Worm (Caenorhabditis elegans) whole organism, dauer: ENCODE measurements around the gene abu-8.

Experiments
- unc-62 ChIP-seq: sonication (generic microtip); optimal IDR thresholded peaks from 2 replicates; lab custom pipeline; 2017; ENCODE audit warnings: missing biosample characterization, missing genetic modification reagents, missing genetic modification characterization

abu-8 gene

DNA sequence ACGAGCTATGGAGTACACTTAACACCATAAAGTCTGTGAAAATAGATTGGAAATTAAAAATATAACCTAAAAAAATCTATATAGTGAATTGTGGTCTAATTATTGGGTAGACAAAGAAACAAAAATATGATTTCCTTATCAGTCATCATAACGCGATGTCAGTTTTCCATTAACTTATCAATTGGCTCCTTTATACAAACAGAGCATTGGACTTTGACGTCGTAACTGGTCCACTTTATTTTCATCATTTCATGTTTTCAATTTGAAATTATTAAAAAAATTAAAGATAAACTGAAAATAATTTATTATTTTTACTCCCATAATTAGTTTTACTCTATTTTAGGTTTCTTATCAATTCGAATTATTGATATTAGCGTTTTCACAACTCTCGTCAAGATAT lies 16.4 kb downstream of the abu-8 start:
- TF ChIP-seq unc-62 (GFP tag; lab: Kevin White, UChicago) = no peak

DNA sequence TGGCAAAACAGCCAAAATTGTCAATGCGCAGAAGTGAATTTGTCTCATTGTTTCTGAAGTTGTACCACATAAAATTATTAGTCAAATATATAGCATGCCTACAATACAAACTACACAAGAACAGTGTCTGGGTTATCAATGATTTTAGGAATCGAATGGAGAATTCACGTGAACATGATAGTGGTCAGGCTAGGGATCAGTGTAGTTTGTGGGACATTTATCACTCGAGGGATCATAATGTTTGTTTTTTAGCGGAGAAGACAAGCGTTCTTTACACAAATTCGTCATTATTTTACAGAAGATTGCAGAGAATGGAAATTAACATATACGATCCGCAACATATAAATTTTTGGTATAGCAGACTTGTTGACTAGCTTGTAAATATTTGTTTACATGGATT lies 17.2 kb downstream of the abu-8 start, which contains the start of gene ugt-51:
TSS of gene ugt-51 (minus strand) at position 101 of the 400 bp plus-strand sequence.
- TF ChIP-seq unc-62 (GFP tag; lab: Kevin White, UChicago) = no peak

DNA sequence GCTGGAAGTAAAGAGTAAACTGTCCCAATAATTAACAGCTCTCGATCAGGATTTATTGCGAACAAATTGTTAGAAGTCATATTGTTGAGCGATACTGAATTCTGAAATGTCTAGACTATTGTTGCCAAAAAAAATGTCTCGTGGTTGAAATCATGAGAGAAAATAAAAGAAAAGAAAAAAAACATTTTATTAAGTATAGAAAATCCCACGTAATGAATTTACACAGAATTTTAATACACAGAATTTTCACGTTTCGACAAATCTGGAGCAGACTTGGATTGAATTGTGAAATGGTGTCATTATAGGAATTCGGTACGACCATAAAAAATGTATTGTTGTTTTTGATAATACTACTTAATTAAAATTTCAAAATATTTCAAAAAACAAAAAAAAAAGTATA lies 21.6 kb downstream of the abu-8 start, which contains the start of gene srt-65:
TSS of gene srt-65 (minus strand) at position 101 of the 400 bp plus-strand sequence.
- TF ChIP-seq unc-62 (GFP tag; lab: Kevin White, UChicago) = no peak

DNA sequence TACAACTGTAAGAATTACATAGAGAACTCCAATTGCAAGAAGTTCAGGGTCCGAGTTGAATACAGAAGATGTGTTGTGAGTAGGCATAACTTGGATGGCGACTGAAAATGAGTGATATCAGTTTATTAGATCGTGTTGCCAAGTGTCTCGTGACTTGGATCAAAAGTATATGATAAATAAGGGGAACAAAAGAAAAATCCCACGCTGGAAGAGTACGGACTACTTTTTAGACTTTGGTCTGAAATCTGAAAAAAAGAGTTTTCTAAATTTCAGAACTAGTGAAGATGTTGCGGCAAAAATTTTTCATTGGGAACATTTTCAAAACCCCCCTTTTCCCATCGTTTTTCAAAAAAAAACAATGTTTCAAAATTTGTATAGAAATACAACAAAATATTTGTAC lies 24.8 kb downstream of the abu-8 start, which contains the start of gene srt-64:
TSS of gene srt-64 (minus strand) at position 101 of the 400 bp plus-strand sequence.
- TF ChIP-seq unc-62 (GFP tag; lab: Kevin White, UChicago) = no peak

DNA sequence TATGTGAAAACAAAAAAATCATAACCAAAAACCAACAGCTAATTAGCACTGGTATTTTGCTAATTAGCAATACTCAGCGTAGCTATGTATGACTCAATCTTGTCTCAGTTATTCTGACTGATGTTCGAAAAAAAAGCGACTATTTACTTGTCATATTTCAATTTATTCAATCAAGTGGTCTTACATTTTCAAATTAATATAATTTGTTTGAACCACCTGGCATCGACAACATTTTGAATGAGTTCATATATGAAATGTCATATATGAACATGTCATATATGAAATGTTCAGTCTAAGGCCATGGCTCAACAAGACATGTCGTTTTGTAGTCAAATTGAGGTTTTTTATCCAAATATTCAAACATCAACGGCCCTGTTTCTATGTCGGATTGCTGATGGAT lies 29.0 kb downstream of the abu-8 start, which contains the start of gene srw-140:
TSS of gene srw-140 (plus strand) at position 301 of the 400 bp plus-strand sequence.
- no peak for TF ChIP-seq unc-62 (GFP tag; lab: Kevin White, UChicago)

DNA sequence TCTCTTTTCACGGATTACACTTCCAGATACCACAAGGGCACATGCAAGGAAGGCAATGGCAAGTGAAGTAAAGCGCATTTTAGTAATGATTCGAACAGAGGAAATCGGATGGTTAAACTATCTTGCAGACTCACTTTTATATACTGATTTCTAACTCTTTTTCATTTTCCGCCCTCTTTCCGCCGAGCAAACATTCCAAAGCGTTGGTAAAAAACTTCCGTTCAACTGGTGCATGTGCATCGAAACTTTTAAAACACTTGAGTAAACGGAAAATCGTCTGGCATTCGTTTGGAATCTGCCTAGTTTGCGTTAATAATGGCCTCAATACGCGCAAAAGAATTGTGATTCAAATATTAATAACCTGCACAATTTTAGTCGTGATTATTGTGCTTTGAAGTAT lies 29.7 kb downstream of the abu-8 start, which contains the start of gene abu-7:
TSS of gene abu-7 (minus strand) at position 101 of the 400 bp plus-strand sequence.
- no peak for TF ChIP-seq unc-62 (GFP tag; lab: Kevin White, UChicago)

DNA sequence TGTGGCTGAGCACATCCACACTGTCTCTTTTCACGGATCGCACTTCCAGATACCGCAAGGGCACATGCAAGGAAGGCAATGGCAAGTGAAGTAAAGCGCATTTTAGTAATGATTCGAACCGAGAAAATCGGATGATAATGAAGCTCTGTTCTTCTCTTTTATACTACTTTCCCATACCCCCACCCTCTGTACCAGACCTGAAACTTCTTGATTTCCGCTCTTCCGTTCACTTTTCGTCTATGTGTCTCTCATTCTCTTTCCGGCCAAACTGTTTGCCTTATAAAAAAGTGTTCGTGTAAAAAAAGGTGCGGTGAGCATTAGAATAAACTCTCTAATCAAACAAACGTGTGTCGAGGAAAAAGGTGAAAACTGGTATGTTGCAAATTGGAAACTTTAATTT lies 32.6 kb downstream of the abu-8 start, which contains the start of gene abu-6:
TSS of gene abu-6 (minus strand) at position 101 of the 400 bp plus-strand sequence.
- no peak for TF ChIP-seq unc-62 (GFP tag; lab: Kevin White, UChicago)

DNA sequence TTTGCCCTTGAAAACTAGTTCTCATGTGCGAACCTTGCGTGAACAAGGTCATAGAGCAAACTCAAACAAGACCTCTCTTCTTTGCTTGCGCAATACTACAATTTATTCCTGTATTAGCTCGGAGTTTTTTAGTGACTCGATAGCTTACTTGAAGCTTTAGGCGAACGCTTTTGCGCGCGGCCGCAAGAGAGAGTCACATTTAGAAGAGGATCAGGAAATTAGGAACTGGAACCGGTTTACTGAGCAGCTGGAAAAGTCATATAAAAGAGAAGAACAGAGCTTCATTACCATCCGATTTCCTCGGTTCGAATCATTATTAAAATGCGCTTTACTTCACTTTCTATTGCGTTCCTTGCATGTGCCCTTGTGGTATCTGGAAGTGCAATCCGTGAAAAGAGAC lies 36.1 kb downstream of the abu-8 start, which contains the start of gene abu-15:
TSS of gene abu-15 (plus strand) at position 301 of the 400 bp plus-strand sequence.
- no peak for TF ChIP-seq unc-62 (GFP tag; lab: Kevin White, UChicago)

DNA sequence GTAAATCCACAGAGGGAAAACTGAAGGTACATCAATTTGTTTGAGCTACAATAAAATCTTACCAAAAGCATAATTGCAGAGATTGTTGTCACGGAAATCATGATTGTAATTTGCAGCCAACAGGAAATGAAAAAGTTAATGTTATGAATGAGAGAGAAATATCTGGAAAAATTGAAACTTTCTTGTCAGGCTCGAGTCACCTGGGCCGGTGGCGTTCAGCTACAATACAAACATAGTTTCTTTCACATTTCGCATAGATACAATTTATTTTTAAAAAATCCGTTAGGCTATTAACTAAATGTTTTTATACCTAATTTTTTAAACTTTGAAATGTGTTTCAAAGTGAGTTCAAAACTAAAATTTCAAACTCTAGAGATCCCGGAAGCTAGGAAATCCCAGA lies 36.7 kb downstream of the abu-8 start, which contains the start of gene srx-39:
TSS of gene srx-39 (minus strand) at position 101 of the 400 bp plus-strand sequence.
- no peak for TF ChIP-seq unc-62 (GFP tag; lab: Kevin White, UChicago)

DNA sequence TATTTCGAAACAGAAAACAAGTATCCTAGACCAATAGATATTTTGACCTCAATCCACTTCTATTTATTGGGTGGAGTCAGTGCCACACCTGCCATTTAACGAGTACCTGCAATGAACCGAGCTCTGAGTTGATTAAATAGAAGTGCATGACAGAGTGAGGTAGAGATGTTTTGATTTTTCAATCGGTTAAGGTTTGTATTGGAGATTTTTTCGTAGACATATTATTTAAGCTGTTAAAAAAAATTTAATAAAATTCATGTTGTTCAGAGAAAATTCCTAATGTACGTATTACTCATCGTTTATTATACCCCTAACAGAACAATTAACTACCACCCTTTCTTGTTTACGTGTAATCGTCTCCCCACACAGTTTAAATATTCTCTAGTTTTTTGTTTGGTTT lies 38.9 kb downstream of the abu-8 start, which contains the start of gene srx-38:
TSS of gene srx-38 (minus strand) at position 101 of the 400 bp plus-strand sequence.
- no peak for TF ChIP-seq unc-62 (GFP tag; lab: Kevin White, UChicago)

DNA sequence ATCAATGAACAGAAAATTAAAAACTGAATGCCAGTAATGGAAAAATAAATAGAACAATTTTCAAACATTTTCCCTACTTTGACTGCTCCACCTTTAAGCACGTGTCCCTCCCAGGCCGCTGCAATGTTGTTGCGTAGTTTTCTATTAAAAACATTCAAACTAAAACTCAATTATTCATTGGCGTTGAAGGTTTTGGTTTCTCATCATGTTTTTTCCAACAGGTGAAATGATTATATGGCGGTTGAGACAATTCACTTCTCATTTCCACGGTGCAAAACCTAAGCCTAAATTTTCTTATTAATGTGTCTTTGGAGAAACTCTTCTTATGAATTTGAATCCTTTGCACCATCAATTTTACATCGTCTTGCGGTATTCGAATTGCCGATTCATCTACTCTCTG lies 43.5 kb downstream of the abu-8 start, which contains the start of gene srh-130:
TSS of gene srh-130 (plus strand) at position 301 of the 400 bp plus-strand sequence.
- no peak for TF ChIP-seq unc-62 (GFP tag; lab: Kevin White, UChicago)

DNA sequence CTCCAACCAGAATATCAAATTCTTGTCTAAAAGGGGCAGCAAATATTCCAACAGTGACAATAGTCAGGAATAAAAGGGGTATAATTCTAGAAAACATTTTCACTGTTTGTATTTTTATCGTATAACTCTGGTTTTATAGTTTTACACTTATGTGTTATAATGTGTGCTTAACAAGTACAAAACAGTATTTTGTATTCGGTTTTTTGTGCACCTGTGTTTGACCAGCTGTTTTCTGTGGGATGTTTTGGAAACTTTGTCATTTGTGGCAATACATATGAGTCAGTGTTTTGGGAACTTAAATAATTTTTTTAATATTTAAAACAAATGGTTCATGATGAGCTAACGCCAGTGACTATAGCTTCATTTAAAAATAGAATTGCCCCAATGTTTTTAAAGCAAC lies 48.0 kb downstream of the abu-8 start, which contains the start of gene F14F9.6:
TSS of gene F14F9.6 (minus strand) at position 101 of the 400 bp plus-strand sequence.
- TF ChIP-seq unc-62 (GFP tag; lab: Kevin White, UChicago) = no peak

DNA sequence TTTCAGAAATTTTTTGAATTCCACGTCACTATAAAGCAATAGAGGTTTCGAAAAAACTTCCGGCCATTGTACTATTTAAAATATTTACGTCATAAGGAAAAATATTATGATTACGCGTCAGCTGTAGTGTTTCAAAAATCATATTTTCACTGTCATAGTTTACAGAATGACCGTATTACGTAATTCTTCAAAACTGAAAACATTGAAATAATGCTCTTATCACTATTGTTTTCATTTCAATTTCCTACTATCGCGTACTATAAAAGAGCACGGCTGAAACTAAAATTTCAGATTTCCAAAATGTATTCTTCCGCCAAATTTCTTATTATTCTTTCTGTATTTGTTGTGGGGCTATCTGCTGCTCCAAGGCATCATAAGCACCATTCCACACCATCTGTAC lies 49.9 kb downstream of the abu-8 start, which contains the start of gene F14F9.2:
TSS of gene F14F9.2 (plus strand) at position 301 of the 400 bp plus-strand sequence.
- no peak for TF ChIP-seq unc-62 (GFP tag; lab: Kevin White, UChicago)

DNA sequence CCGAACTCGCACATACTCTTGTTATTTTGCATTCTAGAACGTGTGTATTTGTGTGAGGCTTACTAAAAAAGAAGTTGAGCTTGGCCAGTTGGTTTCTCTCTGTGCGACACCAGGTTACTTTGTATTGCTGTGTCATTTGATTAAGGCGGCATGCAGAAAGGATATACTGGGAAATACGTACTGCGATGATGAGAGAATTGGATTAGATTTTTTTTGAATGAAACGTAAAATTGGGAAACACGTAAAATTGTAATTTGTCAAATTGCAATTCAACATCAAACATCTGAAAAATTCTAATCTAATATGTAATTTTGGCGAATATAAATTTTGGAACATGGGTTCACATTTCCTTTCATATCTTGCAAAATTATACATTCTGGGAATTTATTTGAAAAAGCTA lies 50.6 kb downstream of the abu-8 start, which contains the start of gene srh-129:
TSS of gene srh-129 (minus strand) at position 101 of the 400 bp plus-strand sequence.
- no peak for TF ChIP-seq unc-62 (GFP tag; lab: Kevin White, UChicago)
